Fruit fly (Drosophila melanogaster): ENCODE data around the gene CG33722.

Gene CG33722

DNA sequence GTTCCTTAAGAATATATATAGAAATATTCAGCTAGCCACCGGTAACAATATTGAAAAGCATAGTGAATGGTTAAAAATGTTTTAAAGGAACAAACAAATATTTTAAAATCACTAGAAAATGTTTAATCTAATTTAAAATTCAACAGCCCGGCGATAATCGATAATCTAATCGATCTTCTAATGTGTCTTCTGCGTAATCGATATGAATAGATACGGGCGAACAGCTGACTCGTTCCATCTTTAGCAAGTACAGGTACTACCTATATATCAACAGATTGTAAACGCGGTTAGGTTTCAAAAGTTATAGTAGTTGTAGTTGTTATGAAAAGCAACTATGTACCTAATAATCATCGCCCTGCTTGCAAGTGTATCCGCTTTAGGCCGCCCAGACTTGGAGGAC lies 26.1 kb upstream of the CG33722 start, which contains the start of gene CG7800 (continued):
- TF ChIP-seq CG2129 (GFP tag; IDR thresholded peaks at IDR 0.05; ENCODE audit: partially characterized antibody) (0 out of 2 replicates have a peak, but pooled peaks have one; percentile 32), nmo (GFP tag; optimal IDR thresholded peaks at IDR 0.05) (no peak), CG14860 (GFP tag; IDR thresholded peaks at IDR 0.05; ENCODE audit: partially characterized antibody) (peak; percentile 37; the same call in 1 of the 3 replicates), tna (GFP tag; IDR thresholded peaks at IDR 0.05; ENCODE audit: partially characterized antibody) (0 out of 2 replicates have a peak, but pooled peaks have one; percentile 15), ind (GFP tag; optimal IDR thresholded peaks at IDR 0.05) (no peak), gro (GFP tag; optimal IDR thresholded peaks at IDR 0.05) (no peak), slou (GFP tag; optimal IDR thresholded peaks at IDR 0.05) (no peak), CG6254 (GFP tag; optimal IDR thresholded peaks at IDR 0.05) (no peak), Ssrp (tag; optimal IDR thresholded peaks at IDR 0.05) (no peak), Trl (optimal IDR thresholded peaks at IDR 0.05) (no peak), Trl (GFP tag; optimal IDR thresholded peaks at IDR 0.05) (no peak), CG7745 (tag; optimal IDR thresholded peaks at IDR 0.05) (no peak), psq (GFP tag; optimal IDR thresholded peaks at IDR 0.05) (no peak), Dbx (GFP tag; IDR thresholded peaks at IDR 0.05) (no peak), Dll (GFP tag; IDR thresholded peaks at IDR 0.05; ENCODE audit: partially characterized antibody) (peak; percentile 80), en (GFP tag; optimal IDR thresholded peaks at IDR 0.05) (no peak), Scr (GFP tag; IDR thresholded peaks at IDR 0.05; ENCODE audit: partially characterized antibody) (peak; percentile 58), Doc3 (GFP tag; IDR thresholded peaks at IDR 0.05; ENCODE audit: partially characterized antibody) (peak; percentile 55; the same call in 2 of the 3 replicates), nerfin-2 (GFP tag; IDR thresholded peaks at IDR 0.05; ENCODE audit: partially characterized antibody) (peak; percentile 50; the same call in 1 of the 2 replicates), E2f2 (GFP tag; IDR thresholded peaks at IDR 0.05) (peak; percentile 65), jigr1 (GFP tag; IDR thresholded peaks at IDR 0.05) (no peak), CG10274 (GFP tag; optimal IDR thresholded peaks at IDR 0.05) (no peak), Doc2 (GFP tag; IDR thresholded peaks at IDR 0.05) (no peak), CG8089 (GFP tag; optimal IDR thresholded peaks at IDR 0.05) (no peak), so (GFP tag; IDR thresholded peaks at IDR 0.05) (no peak), unc-4 (GFP tag; IDR thresholded peaks at IDR 0.05; ENCODE audit: partially characterized antibody) (peak; percentile 61), sens (GFP tag) (peak; percentile 23), Aef1 (GFP tag; IDR thresholded peaks at IDR 0.05) (no peak), B-H1 (GFP tag; IDR thresholded peaks at IDR 0.05) (no peak), Six4 (GFP tag; optimal IDR thresholded peaks at IDR 0.05) (no peak), Bgb (GFP tag; IDR thresholded peaks at IDR 0.05; ENCODE audit: partially characterized antibody) (0 out of 2 replicates have a peak, but pooled peaks have one; percentile 13), ara (GFP tag; IDR thresholded peaks at IDR 0.05) (no peak), Sry-δ (GFP tag; optimal IDR thresholded peaks at IDR 0.05) (peak; percentile 81), CG3407 (GFP tag; optimal IDR thresholded peaks at IDR 0.05) (no peak), MESR4 (GFP tag; optimal IDR thresholded peaks at IDR 0.05) (peak; percentile 24), CG17385 (GFP tag; optimal IDR thresholded peaks at IDR 0.05) (no peak), tgo (GFP tag; IDR thresholded peaks at IDR 0.05) (no peak), Dad (GFP tag; optimal IDR thresholded peaks at IDR 0.05) (no peak), CG15696 (tag; optimal IDR thresholded peaks at IDR 0.05) (no peak), lilli (GFP tag; optimal IDR thresholded peaks at IDR 0.05) (no peak), trem (tag; optimal IDR thresholded peaks at IDR 0.05) (peak; percentile 30), Hey (tag; optimal IDR thresholded peaks at IDR 0.05) (no peak), CG30403 (GFP tag; optimal IDR thresholded peaks at IDR 0.05) (no peak), CG15073 (GFP tag; optimal IDR thresholded peaks at IDR 0.05) (no peak), stwl (tag; optimal IDR thresholded peaks at IDR 0.05) (peak; percentile 63), HLH54F (GFP tag; optimal IDR thresholded peaks at IDR 0.05) (no peak), sob (GFP tag; IDR thresholded peaks at IDR 0.05) (no peak), CG12769 (tag; optimal IDR thresholded peaks at IDR 0.05) (no peak), CG17359 (tag; optimal IDR thresholded peaks at IDR 0.05) (no peak), CHES-1-like (GFP tag; optimal IDR thresholded peaks at IDR 0.05) (no peak), Spps (tag; optimal IDR thresholded peaks at IDR 0.05) (no peak)
